Worm (Caenorhabditis elegans): ENCODE results near the gene C47G2.3.

DNA sequence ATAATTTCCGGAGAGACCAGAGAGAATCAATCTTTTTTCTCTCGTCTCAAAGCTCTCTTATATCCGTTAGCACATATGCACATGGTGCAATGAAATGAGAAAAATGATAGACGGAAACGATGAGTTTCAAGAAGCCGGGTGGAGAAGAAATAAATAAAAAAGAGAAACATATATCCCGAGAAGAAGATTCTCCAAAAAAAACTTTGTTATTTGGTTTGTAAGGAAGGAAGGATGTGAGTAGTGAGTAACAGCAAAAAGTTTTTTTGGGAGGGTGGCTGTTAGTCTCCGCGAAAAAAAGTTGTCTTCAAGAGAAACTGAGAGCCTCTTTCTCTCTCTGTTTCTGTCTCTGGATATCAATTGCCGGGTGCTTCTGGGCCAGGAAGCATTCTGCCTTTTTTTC, 26.7 kb upstream of the C47G2.3 start:
- TF ChIP-seq lin-32 (GFP tag; optimal IDR thresholded peaks at IDR 0.05) = no peak
- no peak for TF ChIP-seq ceh-39 (tag; optimal IDR thresholded peaks at IDR 0.05)
- TF ChIP-seq unc-62 (GFP tag; optimal IDR thresholded peaks at IDR 0.05) = no peak
- TF ChIP-seq nhr-12 (tag; optimal IDR thresholded peaks at IDR 0.05) = no peak
- no peak for TF ChIP-seq elt-3 (tag; optimal IDR thresholded peaks at IDR 0.05)
- TF ChIP-seq ceh-43 (GFP tag; optimal IDR thresholded peaks at IDR 0.05) = no peak

All from whole organism, mixed stage, embryonic.